Fruit fly (Drosophila melanogaster) whole organism, embryonic: ENCODE measurements around the gene yps.

Experiments used
- Adf1 ChIP-seq: fragments of 200-800 bp; sonication (Bioruptor generic); IDR thresholded peaks from 2 replicates; pipeline ENCODE4 v1.3.6; 2022; ENCODE audit warnings: missing biosample characterization, missing genetic modification characterization
- Asciz ChIP-seq: fragments of 200-800 bp; sonication (Bioruptor generic); optimal IDR thresholded peaks from 2 replicates; lab custom pipeline; 2017; ENCODE audit warnings: missing biosample characterization, mild to moderate bottlenecking, missing genetic modification characterization, missing genetic modification reagents
- Atf-2 ChIP-seq: fragments of 200-800 bp; sonication (Bioruptor generic); optimal IDR thresholded peaks from 2 replicates; lab custom pipeline; 2016; ENCODE audit warnings: missing biosample characterization, missing genetic modification characterization
- B-H1 ChIP-seq: fragments of 200-800 bp; sonication (Bioruptor generic); IDR thresholded peaks from 3 replicates; pipeline ENCODE4 v1.3.6; 2022; ENCODE audit warnings: missing biosample characterization, missing genetic modification characterization
- Bgb ChIP-seq: fragments of 200-800 bp; sonication (Bioruptor generic); IDR thresholded peaks from 2 replicates; pipeline ENCODE4 v1.3.6; 2022; ENCODE audit warnings: missing biosample characterization, missing genetic modification characterization; ENCODE audit not compliant: partially characterized antibody
- CG10209 ChIP-seq: fragments of 200-800 bp; sonication (Bioruptor generic); optimal IDR thresholded peaks from 3 replicates; lab custom pipeline; 2017; ENCODE audit warnings: missing biosample characterization, mild to moderate bottlenecking, missing genetic modification characterization, missing genetic modification reagents
- CG11695 ChIP-seq: fragments of 200-800 bp; sonication (Bioruptor generic); IDR thresholded peaks from 3 replicates; pipeline ENCODE4 v1.3.6; 2022; ENCODE audit warnings: missing biosample characterization, missing genetic modification characterization
- CG12299 ChIP-seq: fragments of 200-800 bp; sonication (Bioruptor generic); optimal IDR thresholded peaks from 2 replicates; lab custom pipeline; 2018; ENCODE audit warnings: missing biosample characterization, mild to moderate bottlenecking, missing genetic modification characterization
- CG13287 ChIP-seq: fragments of 200-800 bp; sonication (Bioruptor generic); IDR thresholded peaks from 2 replicates; pipeline ENCODE4 v1.3.6; 2022; ENCODE audit warnings: missing biosample characterization, missing genetic modification characterization; ENCODE audit not compliant: partially characterized antibody
- CG14441 ChIP-seq: fragments of 200-800 bp; sonication (Bioruptor generic); IDR thresholded peaks from 2 replicates; pipeline ENCODE4 v1.3.6; 2022; ENCODE audit warnings: missing biosample characterization, missing genetic modification characterization
- CG15514 ChIP-seq: fragments of 200-800 bp; sonication (Bioruptor generic); optimal IDR thresholded peaks from 3 replicates; lab custom pipeline; 2017; ENCODE audit warnings: missing biosample characterization, missing genetic modification characterization, mild to moderate bottlenecking, moderate library complexity, missing genetic modification reagents
- CG15601 ChIP-seq: fragments of 200-800 bp; sonication (Bioruptor generic); optimal IDR thresholded peaks from 3 replicates; lab custom pipeline; 2019; ENCODE audit warnings: missing biosample characterization, mild to moderate bottlenecking, missing genetic modification characterization, moderate library complexity
- CG17361 ChIP-seq: fragments of 200-800 bp; sonication (Bioruptor generic); IDR thresholded peaks from 3 replicates; pipeline ENCODE4 v1.3.6; 2022; ENCODE audit warnings: missing biosample characterization, missing genetic modification characterization
- CG17385 ChIP-seq: fragments of 200-800 bp; sonication (Bioruptor generic); optimal IDR thresholded peaks from 3 replicates; lab custom pipeline; 2018; ENCODE audit warnings: missing biosample characterization, mild to moderate bottlenecking, missing genetic modification characterization
- CG2712 ChIP-seq: fragments of 200-800 bp; optimal IDR thresholded peaks from 3 replicates; lab custom pipeline; 2019; ENCODE audit warnings: missing biosample characterization, mild to moderate bottlenecking, missing genetic modification characterization, moderate library complexity
- CG2889 ChIP-seq: fragments of 200-800 bp; sonication (Bioruptor generic); IDR thresholded peaks from 3 replicates; pipeline ENCODE4 v1.3.6; 2022; ENCODE audit warnings: missing biosample characterization, missing genetic modification characterization
- CG34376 ChIP-seq: fragments of 200-800 bp; sonication (Bioruptor generic); optimal IDR thresholded peaks from 2 replicates; lab custom pipeline; 2018; ENCODE audit warnings: missing biosample characterization, mild to moderate bottlenecking, missing genetic modification characterization
- CG6813 ChIP-seq: fragments of 200-800 bp; sonication (Bioruptor generic); optimal IDR thresholded peaks from 2 replicates; lab custom pipeline; 2017; ENCODE audit warnings: missing biosample characterization, missing genetic modification characterization, mild to moderate bottlenecking, moderate library complexity, missing genetic modification reagents
- CG7745 ChIP-seq: fragments of 200-800 bp; sonication (Bioruptor generic); optimal IDR thresholded peaks from 2 replicates; lab custom pipeline; 2018; ENCODE audit warnings: missing biosample characterization, mild to moderate bottlenecking, missing genetic modification characterization, moderate library complexity
- CG8924 ChIP-seq: fragments of 200-800 bp; optimal IDR thresholded peaks from 3 replicates; lab custom pipeline; 2019; ENCODE audit warnings: missing biosample characterization, mild to moderate bottlenecking, missing genetic modification characterization, moderate library complexity
- CG9215 ChIP-seq: fragments of 200-800 bp; sonication (Bioruptor generic); IDR thresholded peaks from 2 replicates; pipeline ENCODE4 v1.3.6; 2022; ENCODE audit warnings: missing biosample characterization, missing genetic modification characterization
- CG9727 ChIP-seq: fragments of 200-800 bp; sonication (Bioruptor generic); optimal IDR thresholded peaks from 3 replicates; lab custom pipeline; 2017; ENCODE audit warnings: missing biosample characterization, mild to moderate bottlenecking, missing genetic modification characterization
- CTCF ChIP-seq: fragments of 200-800 bp; sonication (Bioruptor generic); optimal IDR thresholded peaks from 2 replicates; lab custom pipeline; 2017; ENCODE audit warnings: missing biosample characterization, mild to moderate bottlenecking, missing genetic modification characterization, moderate library complexity
- Fer3 ChIP-seq: fragments of 200-800 bp; sonication (Bioruptor generic); optimal IDR thresholded peaks from 2 replicates; lab custom pipeline; 2018; ENCODE audit warnings: missing biosample characterization, mild to moderate bottlenecking, missing genetic modification characterization, moderate library complexity
- GATAe ChIP-seq: fragments of 200-800 bp; sonication (Bioruptor generic); conservative IDR thresholded peaks from 2 replicates; pipeline ENCODE4 v1.3.6; 2022; ENCODE audit warnings: missing biosample characterization, missing genetic modification characterization
- Hr78 ChIP-seq, 2 experiments: fragments of 200-800 bp in 1 of 2; fragments of >200 bp in 1 of 2; sonication (Bioruptor generic) in 1 of 2; optimal IDR thresholded peaks; 2 replicates each; lab custom pipeline; 2017 to 2019; ENCODE audit warnings: missing biosample characterization in 2 of 2, missing genetic modification characterization in 2 of 2, mild to moderate bottlenecking in 1 of 2, moderate library complexity in 1 of 2
- Jarid2 ChIP-seq: fragments of 200-800 bp; sonication (Bioruptor generic); optimal IDR thresholded peaks from 3 replicates; lab custom pipeline; 2017; ENCODE audit warnings: mild to moderate bottlenecking, missing biosample characterization, missing genetic modification reagents, missing genetic modification characterization
- Vsx1 ChIP-seq: fragments of 200-800 bp; sonication (Bioruptor generic); optimal IDR thresholded peaks from 2 replicates; lab custom pipeline; 2017; ENCODE audit warnings: missing biosample characterization, mild to moderate bottlenecking, missing genetic modification characterization, missing genetic modification reagents
- bsh ChIP-seq, 2 experiments: fragments of 200-800 bp; sonication (Bioruptor generic); optimal IDR thresholded peaks; 2 replicates each; lab custom pipeline; 2017 to 2018; ENCODE audit warnings: mild to moderate bottlenecking in 2 of 2, missing biosample characterization in 2 of 2, missing genetic modification characterization in 2 of 2, moderate library complexity in 1 of 2
- crc ChIP-seq: fragments of 200-800 bp; sonication (Bioruptor generic); optimal IDR thresholded peaks from 2 replicates; lab custom pipeline; 2016; ENCODE audit warnings: missing biosample characterization, missing genetic modification characterization
- dmrt11E ChIP-seq: fragments of 200-800 bp; sonication (Bioruptor generic); optimal IDR thresholded peaks from 3 replicates; lab custom pipeline; 2018; ENCODE audit warnings: missing biosample characterization, mild to moderate bottlenecking, missing genetic modification characterization, moderate library complexity
- ems ChIP-seq: fragments of 200-800 bp; sonication (Bioruptor generic); optimal IDR thresholded peaks from 3 replicates; lab custom pipeline; 2016; ENCODE audit warnings: missing biosample characterization, missing genetic modification characterization
- grn ChIP-seq: fragments of 200-800 bp; sonication (Bioruptor generic); optimal IDR thresholded peaks from 3 replicates; lab custom pipeline; 2017; ENCODE audit warnings: missing biosample characterization, missing genetic modification characterization
- gro ChIP-seq: fragments of 200-800 bp; sonication (Bioruptor generic); optimal IDR thresholded peaks from 2 replicates; lab custom pipeline; 2016; ENCODE audit warnings: missing biosample characterization, missing genetic modification characterization
- hb ChIP-seq: fragments of 200-800 bp; sonication (Bioruptor generic); IDR thresholded peaks from 3 replicates; pipeline ENCODE4 v1.3.6; 2022; ENCODE audit warnings: missing biosample characterization, missing genetic modification characterization; ENCODE audit not compliant: partially characterized antibody
- kni ChIP-seq: fragments of 200-800 bp; sonication (Bioruptor generic); optimal IDR thresholded peaks from 3 replicates; lab custom pipeline; 2017; ENCODE audit warnings: mild to moderate bottlenecking, missing biosample characterization, missing genetic modification reagents, missing genetic modification characterization
- lola ChIP-seq, 3 experiments: fragments of >200 bp in 2 of 3; fragments of 200-800 bp in 1 of 3; sonication (Bioruptor generic) in 1 of 3; optimal IDR thresholded peaks; 2 replicates each; lab custom pipeline; 2017 to 2019; ENCODE audit warnings: missing biosample characterization in 3 of 3, missing genetic modification characterization in 3 of 3, mild to moderate bottlenecking in 1 of 3, moderate library complexity in 1 of 3
- mirr ChIP-seq: fragments of 200-800 bp; sonication (Bioruptor generic); optimal IDR thresholded peaks from 3 replicates; lab custom pipeline; 2018; ENCODE audit warnings: missing biosample characterization, mild to moderate bottlenecking, missing genetic modification characterization
- mld ChIP-seq: fragments of 200-800 bp; sonication (Bioruptor generic); IDR thresholded peaks from 3 replicates; pipeline ENCODE4 v1.3.6; 2022; ENCODE audit warnings: missing biosample characterization, missing genetic modification characterization; ENCODE audit not compliant: partially characterized antibody
- nerfin-1 ChIP-seq: fragments of 200-800 bp; sonication (Bioruptor generic); optimal IDR thresholded peaks from 3 replicates; lab custom pipeline; 2019; ENCODE audit warnings: missing biosample characterization, mild to moderate bottlenecking, missing genetic modification characterization, moderate library complexity
- onecut ChIP-seq: fragments of 200-800 bp; sonication (Bioruptor generic); IDR thresholded peaks from 2 replicates; pipeline ENCODE4 v1.3.6; 2022; ENCODE audit warnings: missing biosample characterization, missing genetic modification characterization
- otp ChIP-seq: fragments of 200-800 bp; sonication (Bioruptor generic); IDR thresholded peaks from 3 replicates; pipeline ENCODE4, ENCODE4 v1.3.6; 2022; ENCODE audit warnings: missing biosample characterization, missing genetic modification characterization
- p53 ChIP-seq: fragments of 200-800 bp; sonication (Bioruptor generic); optimal IDR thresholded peaks from 2 replicates; lab custom pipeline; 2016; ENCODE audit warnings: missing biosample characterization, missing genetic modification characterization
- sens ChIP-seq: fragments of 200-800 bp; sonication (Bioruptor generic); peaks from one replicate; lab custom pipeline; 2016; ENCODE audit warnings: missing biosample characterization, missing genetic modification characterization
- shn ChIP-seq: fragments of 200-800 bp; sonication (Bioruptor generic); optimal IDR thresholded peaks from 3 replicates; lab custom pipeline; 2016; ENCODE audit warnings: missing biosample characterization, missing genetic modification characterization
- slou ChIP-seq: fragments of 200-800 bp; sonication (Bioruptor generic); optimal IDR thresholded peaks from 3 replicates; lab custom pipeline; 2016; ENCODE audit warnings: missing biosample characterization, missing genetic modification characterization
- sr ChIP-seq: fragments of 200-800 bp; sonication (Bioruptor generic); IDR thresholded peaks from 3 replicates; pipeline ENCODE4 v1.3.6; 2022; ENCODE audit warnings: missing biosample characterization, missing genetic modification characterization
- twi ChIP-seq: fragments of 200-800 bp; optimal IDR thresholded peaks from 2 replicates; lab custom pipeline; 2019; ENCODE audit warnings: missing biosample characterization, mild to moderate bottlenecking, missing genetic modification characterization, moderate library complexity

Gene yps

DNA sequence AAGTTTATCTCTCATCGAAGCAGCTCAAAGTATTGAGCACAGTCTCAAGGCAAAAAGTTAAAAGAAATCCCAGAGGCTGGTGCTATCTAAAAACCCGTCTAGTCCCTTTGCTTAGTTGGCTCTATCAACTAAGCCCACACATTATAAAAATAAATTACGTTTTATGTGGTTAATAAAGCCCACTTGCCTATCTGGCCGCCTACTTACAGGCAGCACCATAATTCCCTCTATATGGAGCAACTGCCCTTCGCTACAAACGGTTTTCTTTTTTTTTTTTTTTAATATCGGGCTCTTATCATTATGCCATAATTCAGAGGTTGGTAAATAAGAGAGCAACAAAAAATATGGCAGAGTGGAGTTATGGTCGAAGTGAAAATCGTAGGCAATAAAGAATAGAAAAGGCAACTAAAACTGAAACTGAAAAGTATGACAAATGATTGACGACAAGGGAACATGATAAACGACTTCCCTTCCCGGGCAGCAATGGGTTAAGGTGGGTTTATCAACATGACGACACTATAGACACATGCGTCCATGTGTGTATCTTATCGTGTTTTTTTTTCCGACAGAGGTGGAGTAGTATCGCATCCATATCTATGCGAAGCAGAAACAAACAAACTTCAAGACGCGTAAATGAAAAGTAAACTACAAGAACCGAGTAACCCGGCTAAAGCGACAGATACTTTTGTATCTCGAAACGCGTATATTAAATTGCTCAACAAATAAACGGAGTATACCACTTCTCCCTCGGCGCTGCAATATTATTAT, 46.2 kb downstream of the yps start (continued):
- TF ChIP-seq CG10209 (GFP tag; lab: Kevin White, UChicago) (peak; percentile 32), ems (GFP tag; lab: Kevin White, UChicago) (no peak), CG12299 (no peak), mld (no peak), CG2889 (GFP tag; lab: Robert Waterston, UW) (no peak), Jarid2 (GFP tag; lab: Kevin White, UChicago) (peak; percentile 34), kni (GFP tag; lab: Kevin White, UChicago) (peak; percentile 89), CG15514 (GFP tag; lab: Kevin White, UChicago) (peak; percentile 23), sens (GFP tag; lab: Kevin White, UChicago) (peak; percentile 16), Hr78 (GFP tag; optimal IDR thresholded peaks at IDR 0.05; lab: Kevin White, UChicago) (peak in 1 of 2 experiments; percentile 0), Asciz (GFP tag; lab: Kevin White, UChicago) (peak; percentile 0), GATAe (GFP tag; lab: Robert Waterston, UW) (no peak; the same call in 1 of the 2 replicates), CG7745 (peak; percentile 34), CG34376 (GFP tag; lab: Kevin White, UChicago) (peak; percentile 41), twi (tag; lab: Kevin White, UChicago) (peak; percentile 64), Fer3 (peak; percentile 33), p53 (GFP tag; lab: Kevin White, UChicago) (no peak), lola (GFP tag; optimal IDR thresholded peaks at IDR 0.05; lab: Kevin White, UChicago) (peak in 1 of 3 experiments; percentile 5), CG13287 (GFP tag; lab: Robert Waterston, UW) (no peak), onecut (GFP tag; lab: Robert Waterston, UW) (no peak), CG2712 (peak; percentile 26), B-H1 (GFP tag; lab: Robert Waterston, UW) (no peak), grn (peak; percentile 39), Bgb (GFP tag; lab: Robert Waterston, UW) (no peak), shn (no peak), Atf-2 (GFP tag; lab: Kevin White, UChicago) (peak; percentile 23), bsh (GFP tag; optimal IDR thresholded peaks at IDR 0.05; lab: Kevin White, UChicago) (peak in 1 of 2 experiments; percentile 2), CTCF (GFP tag; lab: Kevin White, UChicago) (peak; percentile 27), nerfin-1 (tag; lab: Kevin White, UChicago) (peak; percentile 22), CG6813 (GFP tag; lab: Kevin White, UChicago) (peak; percentile 23), CG15601 (tag; lab: Kevin White, UChicago) (peak; percentile 70), crc (GFP tag; lab: Kevin White, UChicago) (no peak), CG17385 (GFP tag; lab: Kevin White, UChicago) (peak; percentile 37), mirr (peak; percentile 69), CG9727 (peak; percentile 23), CG9215 (no peak), sr (no peak), CG17361 (GFP tag; lab: Robert Waterston, UW) (0 out of 3 replicates have a peak, but pooled peaks have one; percentile 12), hb (GFP tag; lab: Robert Waterston, UW) (no peak), slou (GFP tag; lab: Kevin White, UChicago) (no peak), Adf1 (GFP tag; lab: Robert Waterston, UW) (no peak), dmrt11E (tag; lab: Kevin White, UChicago) (peak; percentile 38), gro (peak; percentile 1), CG8924 (tag; lab: Kevin White, UChicago) (peak; percentile 26), otp (GFP tag; lab: Robert Waterston, UW) (0 out of 3 replicates have a peak, but pooled peaks have one; percentile 11), CG11695 (GFP tag; lab: Robert Waterston, UW) (no peak), CG14441 (no peak), Vsx1 (GFP tag; lab: Kevin White, UChicago) (peak; percentile 72)
